Fruit fly (Drosophila melanogaster) whole organism, pupa: ENCODE measurements around the gene Gcn5.

Experiments
- CG10348 ChIP-seq: fragments of 200-800 bp; sonication (Bioruptor generic); IDR thresholded peaks from 2 replicates; pipeline ENCODE4 v1.3.6; 2022; ENCODE audit warnings: missing biosample characterization, missing genetic modification characterization
- CG34367 ChIP-seq: fragments of 200-800 bp; sonication (Bioruptor generic); optimal IDR thresholded peaks from 2 replicates; lab custom pipeline; 2018; ENCODE audit warnings: missing biosample characterization, mild to moderate bottlenecking, missing genetic modification characterization
- CG4496 ChIP-seq: fragments of 200-800 bp; sonication (Bioruptor generic); IDR thresholded peaks from 3 replicates; pipeline ENCODE4 v1.3.6; 2022; ENCODE audit warnings: missing biosample characterization, missing genetic modification characterization
- CG8159 ChIP-seq: fragments of 200-800 bp; sonication (Bioruptor generic); optimal IDR thresholded peaks from 3 replicates; lab custom pipeline; 2018; ENCODE audit warnings: missing biosample characterization, mild to moderate bottlenecking, missing genetic modification characterization, moderate library complexity
- CG9948 ChIP-seq: fragments of 200-800 bp; sonication (Bioruptor generic); optimal IDR thresholded peaks from 2 replicates; lab custom pipeline; 2018; ENCODE audit warnings: missing biosample characterization, mild to moderate bottlenecking, missing genetic modification characterization, moderate library complexity
- D1 ChIP-seq: fragments of 200-800 bp; sonication (Bioruptor generic); optimal IDR thresholded peaks from 2 replicates; lab custom pipeline; 2018; ENCODE audit warnings: missing biosample characterization, mild to moderate bottlenecking, missing genetic modification characterization, moderate library complexity
- EcR ChIP-seq: fragments of 200-800 bp; sonication (Bioruptor generic); optimal IDR thresholded peaks from 3 replicates; lab custom pipeline; 2019; ENCODE audit warnings: missing biosample characterization, missing genetic modification characterization, mild to moderate bottlenecking, moderate library complexity, missing genetic modification reagents
- Pif1A ChIP-seq: fragments of 200-800 bp; sonication (Bioruptor generic); optimal IDR thresholded peaks from 3 replicates; lab custom pipeline; 2016; ENCODE audit warnings: missing biosample characterization, missing genetic modification characterization
- Pif1B ChIP-seq: fragments of 200-800 bp; sonication (Bioruptor generic); optimal IDR thresholded peaks from 3 replicates; lab custom pipeline; 2016; ENCODE audit warnings: missing biosample characterization, missing genetic modification characterization
- Snoo ChIP-seq: fragments of 200-800 bp; sonication (Bioruptor generic); optimal IDR thresholded peaks from 3 replicates; lab custom pipeline; 2017; ENCODE audit warnings: missing biosample characterization, mild to moderate bottlenecking, missing genetic modification characterization, inconsistent platforms
- gl ChIP-seq: fragments of 200-800 bp; sonication (Bioruptor generic); optimal IDR thresholded peaks from 2 replicates; lab custom pipeline; 2018; ENCODE audit warnings: missing biosample characterization, mild to moderate bottlenecking, missing genetic modification characterization
- rn ChIP-seq: fragments of 200-800 bp; sonication (Bioruptor generic); IDR thresholded peaks from 2 replicates; pipeline ENCODE4 v1.3.6; 2022; ENCODE audit warnings: missing biosample characterization, missing genetic modification characterization

DNA sequence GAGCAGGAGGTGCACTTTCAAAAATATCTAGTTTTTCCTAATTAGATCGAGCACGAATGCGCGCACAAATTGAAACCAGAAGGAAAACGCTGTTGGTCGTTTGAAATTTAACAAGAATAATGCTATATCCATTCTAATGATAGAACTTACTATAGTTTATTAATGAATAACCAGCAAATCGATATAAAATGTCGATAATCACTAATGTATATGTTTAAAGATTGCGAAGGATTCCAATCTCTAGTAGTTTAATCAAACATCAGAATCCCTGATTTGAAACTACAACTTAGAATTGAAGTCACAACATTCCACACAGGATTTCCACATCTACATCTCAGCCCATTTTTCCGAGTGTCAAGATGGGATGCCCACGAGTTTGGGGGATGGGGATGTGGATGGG is 41.6 kb upstream of the Gcn5 start:
- TF ChIP-seq Snoo (tag; lab: Kevin White, UChicago) (no peak), Pif1B (GFP tag; lab: Kevin White, UChicago) (no peak), D1 (no peak), CG4496 (GFP tag; lab: Robert Waterston, UW) (no peak), CG34367 (no peak), gl (no peak), rn (no peak), CG9948 (no peak), Pif1A (GFP tag; lab: Kevin White, UChicago) (no peak), EcR (GFP tag; lab: Kevin White, UChicago) (no peak), CG8159 (tag; lab: Kevin White, UChicago) (no peak), CG10348 (GFP tag; lab: Robert Waterston, UW) (no peak)
